Fruit fly (Drosophila melanogaster): Measurements from ENCODE around the gene CG13045.

CG13045 gene

DNA sequence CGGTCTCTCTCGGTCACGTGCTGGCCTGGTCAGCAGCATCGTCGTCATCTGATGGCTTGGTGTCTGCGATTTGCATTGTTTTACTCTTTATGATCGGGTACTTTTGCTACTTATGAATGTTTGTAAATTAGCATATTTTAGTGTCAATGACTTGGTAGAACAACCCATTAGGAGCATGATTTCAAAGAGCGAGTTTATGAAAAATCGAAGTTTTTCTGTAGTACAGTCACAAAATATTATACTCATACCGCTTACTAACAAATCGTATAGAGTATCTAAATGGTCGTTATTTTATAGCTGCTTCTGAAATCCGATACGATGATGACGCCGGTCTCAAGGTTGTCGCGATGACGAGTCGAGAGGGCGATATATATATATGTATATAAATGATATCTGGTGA is 4.5 kb downstream of the CG13045 start (continued):
- TF ChIP-seq CG3726 (GFP tag; IDR thresholded peaks at IDR 0.05): no peak
- no peak for TF ChIP-seq CG8924 (tag; optimal IDR thresholded peaks at IDR 0.05)
- TF ChIP-seq mirr (GFP tag; optimal IDR thresholded peaks at IDR 0.05): no peak
- 0 out of 2 replicates have a peak, but pooled peaks have one; percentile 8 for TF ChIP-seq CG32772 (GFP tag; IDR thresholded peaks at IDR 0.05)
- TF ChIP-seq CG13296 (GFP tag; optimal IDR thresholded peaks at IDR 0.05): peak; percentile 23
- TF ChIP-seq sens (GFP tag): peak; percentile 74
- no peak for TF ChIP-seq BtbVII (GFP tag; optimal IDR thresholded peaks at IDR 0.05)
- no peak for TF ChIP-seq CG9215 (GFP tag; IDR thresholded peaks at IDR 0.05)
- TF ChIP-seq E2f1 (GFP tag; IDR thresholded peaks at IDR 0.05): no peak
- TF ChIP-seq hb (GFP tag; IDR thresholded peaks at IDR 0.05; ENCODE audit: partially characterized antibody): no peak
- 0 out of 2 replicates have a peak, but pooled peaks have one; percentile 27 for TF ChIP-seq E2f2 (GFP tag; IDR thresholded peaks at IDR 0.05)
- TF ChIP-seq pita (GFP tag; optimal IDR thresholded peaks at IDR 0.05): no peak
- TF ChIP-seq Sox102F (GFP tag; optimal IDR thresholded peaks at IDR 0.05): peak; percentile 58
- TF ChIP-seq Tbp (GFP tag; optimal IDR thresholded peaks at IDR 0.05): no peak
- TF ChIP-seq slbo (GFP tag; IDR thresholded peaks at IDR 0.05): no peak
- TF ChIP-seq otp (GFP tag; IDR thresholded peaks at IDR 0.05): no peak
- no peak for TF ChIP-seq CG15479 (GFP tag; optimal IDR thresholded peaks at IDR 0.05)
- 0 out of 2 replicates have a peak, but pooled peaks have one; percentile 29 for TF ChIP-seq CG31441 (GFP tag; IDR thresholded peaks at IDR 0.05)
- no peak for TF ChIP-seq seq (GFP tag; IDR thresholded peaks at IDR 0.05)
- TF ChIP-seq CG11504 (tag; optimal IDR thresholded peaks at IDR 0.05): peak; percentile 68
- no peak for TF ChIP-seq CG8290 (GFP tag; optimal IDR thresholded peaks at IDR 0.05)
- TF ChIP-seq CG8290 (tag; optimal IDR thresholded peaks at IDR 0.05): peak in 1 of 2 experiments; percentile 46
- no peak for TF ChIP-seq Fer3 (tag; optimal IDR thresholded peaks at IDR 0.05)
- no peak for TF ChIP-seq Dip3 (GFP tag; optimal IDR thresholded peaks at IDR 0.05)
- no peak for TF ChIP-seq NFAT (GFP tag; IDR thresholded peaks at IDR 0.05)
- no peak for TF ChIP-seq Antp (GFP tag; optimal IDR thresholded peaks at IDR 0.05)
- TF ChIP-seq Ravus (GFP tag; IDR thresholded peaks at IDR 0.05): no peak
- TF ChIP-seq Sry-β (GFP tag; optimal IDR thresholded peaks at IDR 0.05): no peak
- no peak for TF ChIP-seq Ets97D (GFP tag; optimal IDR thresholded peaks at IDR 0.05)
- no peak for TF ChIP-seq Sox100B (GFP tag; optimal IDR thresholded peaks at IDR 0.05)
- TF ChIP-seq grau (tag; optimal IDR thresholded peaks at IDR 0.05): peak; percentile 35
- no peak for TF ChIP-seq vfl (GFP tag; optimal IDR thresholded peaks at IDR 0.05)
- peak; percentile 3 for TF ChIP-seq jumu (GFP tag; optimal IDR thresholded peaks at IDR 0.05)
- no peak for TF ChIP-seq CG6254 (GFP tag; optimal IDR thresholded peaks at IDR 0.05)
- no peak for TF ChIP-seq CG14860 (GFP tag; IDR thresholded peaks at IDR 0.05; ENCODE audit: partially characterized antibody)
- no peak for TF ChIP-seq CG1024 (GFP tag; IDR thresholded peaks at IDR 0.05)
- TF ChIP-seq gfzf (GFP tag; optimal IDR thresholded peaks at IDR 0.05): no peak
- peak; percentile 52 for TF ChIP-seq unpg (GFP tag; optimal IDR thresholded peaks at IDR 0.05)
- no peak for TF ChIP-seq pum (GFP tag; optimal IDR thresholded peaks at IDR 0.05)
- peak; percentile 34; the same call in 1 of the 2 replicates for TF ChIP-seq HLH3B (GFP tag; IDR thresholded peaks at IDR 0.05)
- TF ChIP-seq Awh (GFP tag; IDR thresholded peaks at IDR 0.05): no peak
- peak; percentile 3 for TF ChIP-seq pnt (GFP tag; optimal IDR thresholded peaks at IDR 0.05)
- peak in 1 of 2 experiments; percentile 1 for TF ChIP-seq dpn (GFP tag; optimal IDR thresholded peaks at IDR 0.05)
- no peak for TF ChIP-seq CG18764 (GFP tag; optimal IDR thresholded peaks at IDR 0.05)
- no peak for TF ChIP-seq Scr (GFP tag; IDR thresholded peaks at IDR 0.05; ENCODE audit: partially characterized antibody)
- peak; percentile 17 for TF ChIP-seq CG12659 (GFP tag; optimal IDR thresholded peaks at IDR 0.05)
- 0 out of 2 replicates have a peak, but pooled peaks have one; percentile 5 for TF ChIP-seq ttk (GFP tag; IDR thresholded peaks at IDR 0.05)
- TF ChIP-seq pros (GFP tag; optimal IDR thresholded peaks at IDR 0.05): no peak
- TF ChIP-seq CG10321 (GFP tag; IDR thresholded peaks at IDR 0.05): no peak
- TF ChIP-seq ham (GFP tag; IDR thresholded peaks at IDR 0.05): no peak
- TF ChIP-seq salm (tag; optimal IDR thresholded peaks at IDR 0.05): no peak
- TF ChIP-seq aop (GFP tag; IDR thresholded peaks at IDR 0.05): no peak
- TF ChIP-seq CG8944 (GFP tag; optimal IDR thresholded peaks at IDR 0.05): no peak

All from whole organism, embryonic.